Worm (Caenorhabditis elegans) whole organism, late embryonic: ENCODE data around the gene K06H7.1.

Experiments
- C08G9.2 ChIP-seq: sonication (generic microtip); optimal IDR thresholded peaks from 2 replicates; lab custom pipeline; 2016; ENCODE audit warnings: mild to moderate bottlenecking, missing genetic modification characterization, moderate library complexity, missing compliant biosample characterization
- C38D4.7 ChIP-seq: fragments of 200-800 bp; sonication (Bioruptor generic); optimal IDR thresholded peaks from 2 replicates; lab custom pipeline; 2018; ENCODE audit warnings: mild to moderate bottlenecking, missing genetic modification characterization, moderate library complexity, missing compliant biosample characterization
- F13H6.1 ChIP-seq: sonication (generic microtip); optimal IDR thresholded peaks from 2 replicates; lab custom pipeline; 2016; ENCODE audit warnings: missing genetic modification characterization, missing compliant biosample characterization
- K09A11.1 ChIP-seq: sonication (generic microtip); optimal IDR thresholded peaks from 2 replicates; lab custom pipeline; 2017; ENCODE audit warnings: antibody characterized with exemption, mild to moderate bottlenecking, missing genetic modification characterization, missing compliant biosample characterization; ENCODE audit not compliant: insufficient read depth
- T23F11.4 ChIP-seq: fragments of 200-800 bp; sonication (Bioruptor generic); optimal IDR thresholded peaks from 2 replicates; lab custom pipeline; 2018; ENCODE audit warnings: mild to moderate bottlenecking, missing genetic modification characterization, missing compliant biosample characterization
- ahr-1 ChIP-seq: sonication (generic microtip); optimal IDR thresholded peaks from 2 replicates; lab custom pipeline; 2016; ENCODE audit warnings: missing genetic modification characterization, missing compliant biosample characterization
- ama-1 ChIP-seq: fragments of 150-350 bp; optimal IDR thresholded peaks from 2 replicates; lab custom pipeline; 2014
- ceh-18 ChIP-seq: sonication (generic microtip); optimal IDR thresholded peaks from 2 replicates; lab custom pipeline; 2016; ENCODE audit warnings: missing genetic modification characterization, missing compliant biosample characterization
- ceh-2 ChIP-seq: sonication (generic microtip); optimal IDR thresholded peaks from 2 replicates; lab custom pipeline; 2016; ENCODE audit warnings: missing genotype, missing genetic modification characterization, missing compliant biosample characterization
- ceh-22 ChIP-seq: sonication (generic microtip); optimal IDR thresholded peaks from 2 replicates; lab custom pipeline; 2017; ENCODE audit warnings: missing biosample characterization, missing genetic modification characterization
- ceh-24 ChIP-seq: sonication (generic microtip); optimal IDR thresholded peaks from 2 replicates; lab custom pipeline; 2016; ENCODE audit warnings: mild to moderate bottlenecking, missing genetic modification characterization, missing compliant biosample characterization
- ceh-31 ChIP-seq: sonication (generic microtip); optimal IDR thresholded peaks from 2 replicates; lab custom pipeline; 2016; ENCODE audit warnings: missing genetic modification characterization, missing compliant biosample characterization
- ceh-34 ChIP-seq: sonication (generic microtip); optimal IDR thresholded peaks from 2 replicates; lab custom pipeline; 2016; ENCODE audit warnings: mild to moderate bottlenecking, missing genetic modification characterization, missing compliant biosample characterization
- ceh-45 ChIP-seq: fragments of 200-800 bp; sonication (Bioruptor generic); IDR thresholded peaks from 2 replicates; pipeline ENCODE4 v1.3.6; 2022; ENCODE audit warnings: missing genetic modification reagents, missing genetic modification characterization, missing compliant biosample characterization
- ceh-48 ChIP-seq: sonication (generic microtip); optimal IDR thresholded peaks from 2 replicates; lab custom pipeline; 2016; ENCODE audit warnings: missing genetic modification characterization, inconsistent platforms, missing compliant biosample characterization
- ceh-6 ChIP-seq: fragments of 200-800 bp; sonication (Bioruptor generic); optimal IDR thresholded peaks from 2 replicates; lab custom pipeline; 2018; ENCODE audit warnings: mild to moderate bottlenecking, missing genetic modification characterization, missing compliant biosample characterization
- ceh-9 ChIP-seq: sonication (generic microtip); optimal IDR thresholded peaks from 2 replicates; lab custom pipeline; 2016; ENCODE audit warnings: mild to moderate bottlenecking, missing genetic modification characterization, inconsistent platforms, missing compliant biosample characterization
- dmd-4 ChIP-seq: sonication (generic microtip); optimal IDR thresholded peaks from 2 replicates; lab custom pipeline; 2016; ENCODE audit warnings: borderline replicate concordance, missing genetic modification characterization, missing compliant biosample characterization
- dve-1 ChIP-seq: sonication (generic microtip); optimal IDR thresholded peaks from 2 replicates; lab custom pipeline; 2017; ENCODE audit warnings: antibody characterized with exemption, mild to moderate bottlenecking, missing genetic modification characterization, missing compliant biosample characterization
- elt-2 ChIP-seq: sonication (generic microtip); optimal IDR thresholded peaks from 2 replicates; lab custom pipeline; 2016; ENCODE audit warnings: missing genetic modification reagents, missing genetic modification characterization, missing compliant biosample characterization
- elt-4 ChIP-seq: sonication (generic microtip); optimal IDR thresholded peaks from 2 replicates; lab custom pipeline; 2016; ENCODE audit warnings: missing genetic modification characterization, missing compliant biosample characterization
- ets-4 ChIP-seq: sonication (generic microtip); optimal IDR thresholded peaks from 2 replicates; lab custom pipeline; 2016; ENCODE audit warnings: missing genetic modification characterization, missing compliant biosample characterization
- fax-1 ChIP-seq: sonication (generic microtip); optimal IDR thresholded peaks from 2 replicates; lab custom pipeline; 2016; ENCODE audit warnings: missing genotype, missing genetic modification characterization, missing compliant biosample characterization
- fkh-6 ChIP-seq: sonication (generic microtip); optimal IDR thresholded peaks from 2 replicates; lab custom pipeline; 2016; ENCODE audit warnings: missing genetic modification characterization, missing compliant biosample characterization
- gmeb-2 ChIP-seq: sonication (generic microtip); optimal IDR thresholded peaks from 2 replicates; lab custom pipeline; 2016; ENCODE audit warnings: missing genetic modification characterization, inconsistent platforms, missing compliant biosample characterization
- hlh-13 ChIP-seq: fragments of 200-800 bp; sonication (Bioruptor generic); optimal IDR thresholded peaks from 2 replicates; lab custom pipeline; 2018; ENCODE audit warnings: mild to moderate bottlenecking, missing genetic modification characterization, missing compliant biosample characterization
- hlh-15 ChIP-seq: sonication (generic microtip); optimal IDR thresholded peaks from 2 replicates; lab custom pipeline; 2016; ENCODE audit warnings: missing genetic modification characterization, missing compliant biosample characterization
- hlh-30 ChIP-seq: sonication (generic microtip); optimal IDR thresholded peaks from 2 replicates; lab custom pipeline; 2017; ENCODE audit warnings: antibody characterized with exemption, missing genetic modification characterization, missing compliant biosample characterization; ENCODE audit not compliant: insufficient read depth
- lim-6 ChIP-seq: sonication (generic microtip); optimal IDR thresholded peaks from 2 replicates; lab custom pipeline; 2016; ENCODE audit warnings: missing genetic modification characterization, missing compliant biosample characterization
- lin-11 ChIP-seq: fragments of 200-800 bp; sonication (Bioruptor generic); optimal IDR thresholded peaks from 2 replicates; lab custom pipeline; 2018; ENCODE audit warnings: mild to moderate bottlenecking, missing genetic modification characterization, missing compliant biosample characterization
- madf-2 ChIP-seq: sonication (generic microtip); optimal IDR thresholded peaks from 2 replicates; lab custom pipeline; 2017; ENCODE audit warnings: missing genetic modification characterization, missing compliant biosample characterization
- mec-3 ChIP-seq: sonication (generic microtip); optimal IDR thresholded peaks from 2 replicates; lab custom pipeline; 2016; ENCODE audit warnings: borderline replicate concordance, missing genetic modification characterization, missing compliant biosample characterization
- nfya-1 ChIP-seq: sonication (generic microtip); optimal IDR thresholded peaks from 2 replicates; lab custom pipeline; 2017; ENCODE audit warnings: missing genetic modification characterization, mild to moderate bottlenecking, missing compliant biosample characterization, antibody characterized with exemption, moderate library complexity
- npax-4 ChIP-seq: sonication (generic microtip); optimal IDR thresholded peaks from 2 replicates; lab custom pipeline; 2016; ENCODE audit warnings: missing genetic modification characterization, missing compliant biosample characterization
- odd-2 ChIP-seq: sonication (generic microtip); optimal IDR thresholded peaks from 2 replicates; lab custom pipeline; 2017; ENCODE audit warnings: antibody characterized with exemption, mild to moderate bottlenecking, missing genetic modification characterization, missing compliant biosample characterization
- pag-3 ChIP-seq: sonication (generic microtip); optimal IDR thresholded peaks from 2 replicates; lab custom pipeline; 2016; ENCODE audit warnings: missing compliant biosample characterization, missing genetic modification characterization, borderline replicate concordance
- pax-1 ChIP-seq: fragments of 150-350 bp; optimal IDR thresholded peaks from 2 replicates; lab custom pipeline; 2014; ENCODE audit warnings: missing biosample characterization, missing genetic modification characterization
- pha-2 ChIP-seq: sonication (generic microtip); optimal IDR thresholded peaks from 2 replicates; lab custom pipeline; 2017; ENCODE audit warnings: mild to moderate bottlenecking, missing genetic modification characterization, missing compliant biosample characterization
- pqm-1 ChIP-seq: sonication (generic microtip); optimal IDR thresholded peaks from 2 replicates; lab custom pipeline; 2016; ENCODE audit warnings: missing genetic modification characterization, missing compliant biosample characterization
- pros-1 ChIP-seq: fragments of 150-350 bp; optimal IDR thresholded peaks from 2 replicates; lab custom pipeline; 2014; ENCODE audit warnings: missing biosample characterization, missing genetic modification reagents, missing genetic modification characterization
- ref-2 ChIP-seq: sonication (generic microtip); optimal IDR thresholded peaks from 2 replicates; lab custom pipeline; 2016; ENCODE audit warnings: missing genetic modification characterization, missing compliant biosample characterization
- sdc-2 ChIP-seq: sonication (generic microtip); optimal IDR thresholded peaks from 2 replicates; lab custom pipeline; 2016; ENCODE audit warnings: missing genotype, missing genetic modification characterization, missing compliant biosample characterization
- syd-9 ChIP-seq: sonication (generic microtip); optimal IDR thresholded peaks from 2 replicates; lab custom pipeline; 2016; ENCODE audit warnings: mild to moderate bottlenecking, missing genetic modification characterization, moderate library complexity, missing compliant biosample characterization
- tbx-2 ChIP-seq: sonication (generic microtip); optimal IDR thresholded peaks from 2 replicates; lab custom pipeline; 2016; ENCODE audit warnings: missing genetic modification characterization, missing compliant biosample characterization
- tbx-7 ChIP-seq: sonication (generic microtip); optimal IDR thresholded peaks from 2 replicates; lab custom pipeline; 2016; ENCODE audit warnings: missing genotype, missing genetic modification characterization, missing compliant biosample characterization
- ttx-3 ChIP-seq: sonication (generic microtip); optimal IDR thresholded peaks from 2 replicates; lab custom pipeline; 2016; ENCODE audit warnings: missing genetic modification reagents, missing genetic modification characterization, missing compliant biosample characterization
- unc-3 ChIP-seq, 2 experiments: fragments of 200-800 bp in 1 of 2; sonication (Bioruptor generic) in 1 of 2; sonication (generic microtip) in 1 of 2; conservative IDR thresholded peaks in 1 of 2; optimal IDR thresholded peaks in 1 of 2; 2 replicates each; pipeline versions ENCODE4 v1.3.6 to Lab custom; 2016 to 2022; ENCODE audit warnings: missing compliant biosample characterization in 2 of 2, missing genetic modification characterization in 2 of 2, missing genetic modification reagents in 1 of 2
- ztf-16 ChIP-seq: sonication (generic microtip); optimal IDR thresholded peaks from 2 replicates; lab custom pipeline; 2017; ENCODE audit warnings: missing genetic modification characterization, missing compliant biosample characterization

The K06H7.1 gene

ce11 chrIII:8100960-8101359, 1.8 kb downstream of the K06H7.1 start, which contains the start of gene plk-1:
plk-1 (plus strand) TSS chrIII:8101348.
- no peak for TF ChIP-seq fax-1 (tag; lab: Kevin White, UChicago)
- no peak for TF ChIP-seq pax-1 (tag; lab: Kevin White, UChicago)
- peak; percentile 26 for TF ChIP-seq nfya-1
- TF ChIP-seq sdc-2 (tag; lab: Kevin White, UChicago), result no peak
- no peak for TF ChIP-seq pag-3
- TF ChIP-seq ztf-16, result no peak

DNA sequence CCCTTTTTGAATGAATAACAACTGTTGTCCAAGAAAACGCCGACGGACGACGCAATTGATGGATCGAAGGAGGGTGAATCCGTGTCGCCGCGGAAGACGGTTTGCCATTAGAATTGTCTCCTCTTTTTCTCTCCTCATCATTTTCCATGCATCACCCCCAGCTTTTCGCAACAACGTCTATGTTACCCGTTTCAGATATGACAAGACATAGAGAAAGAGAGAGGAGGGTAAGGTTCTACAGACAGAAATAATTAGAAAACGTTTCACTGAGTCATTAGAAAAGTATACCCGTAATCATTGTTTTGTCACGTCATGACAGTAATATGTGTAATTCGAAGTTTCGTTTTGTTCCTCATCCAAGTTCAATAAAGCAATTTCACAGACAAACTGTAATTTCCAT, 6.6 kb downstream of the K06H7.1 start:
- no peak for TF ChIP-seq C38D4.7 (GFP tag; lab: Kevin White, UChicago)
- TF ChIP-seq ceh-34, result no peak
- no peak for TF ChIP-seq ttx-3 (tag; lab: Kevin White, UChicago)
- TF ChIP-seq ceh-18 (tag; lab: Kevin White, UChicago), result no peak
- TF ChIP-seq lin-11 (tag; lab: Kevin White, UChicago), result no peak
- TF ChIP-seq ceh-45 (GFP tag; lab: Robert Waterston, UW), result no peak
- no peak for TF ChIP-seq T23F11.4 (GFP tag; lab: Kevin White, UChicago)
- TF ChIP-seq ceh-48, result no peak
- no peak for TF ChIP-seq ceh-2 (tag; lab: Kevin White, UChicago)
- no peak for TF ChIP-seq C08G9.2 (tag; lab: Kevin White, UChicago)
- no peak for TF ChIP-seq sdc-2 (tag; lab: Kevin White, UChicago)
- no peak for TF ChIP-seq ref-2 (tag; lab: Kevin White, UChicago)
- no peak for TF ChIP-seq ahr-1 (tag; lab: Kevin White, UChicago)
- no peak for TF ChIP-seq ceh-9 (tag; lab: Kevin White, UChicago)

DNA sequence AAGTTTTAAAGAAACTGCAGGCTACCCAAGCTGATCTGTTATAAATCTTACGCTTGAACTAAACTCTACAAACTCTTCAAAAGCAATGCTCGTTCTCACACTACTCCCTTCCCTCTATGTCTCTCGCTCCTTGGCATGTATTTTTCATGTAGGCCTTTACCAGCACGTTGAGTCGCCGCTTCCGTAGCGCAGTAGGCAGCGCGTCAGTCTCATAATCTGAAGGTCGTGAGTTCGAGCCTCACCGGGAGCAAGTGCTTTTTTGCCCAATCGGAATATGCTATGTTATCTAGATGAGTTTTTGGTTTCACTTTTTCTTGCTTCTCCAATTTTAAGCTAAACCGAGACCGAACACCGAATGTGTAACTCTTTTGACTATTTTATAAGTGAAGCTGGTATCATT, 7.4 kb downstream of the K06H7.1 start:
- TF ChIP-seq tbx-2, result peak; percentile 76
- peak; percentile 34 for TF ChIP-seq pros-1 (tag; lab: Kevin White, UChicago)
- TF ChIP-seq C38D4.7 (GFP tag; lab: Kevin White, UChicago), result peak; percentile 76
- peak; percentile 40 for TF ChIP-seq odd-2 (tag; lab: Kevin White, UChicago)
- TF ChIP-seq elt-4, result no peak
- no peak for TF ChIP-seq pqm-1 (tag; lab: Kevin White, UChicago)
- peak; percentile 65 for TF ChIP-seq madf-2 (tag; lab: Kevin White, UChicago)
- TF ChIP-seq F13H6.1, result peak; percentile 53
- TF ChIP-seq ceh-31 (tag; lab: Kevin White, UChicago), result peak; percentile 33
- TF ChIP-seq elt-2, result peak; percentile 71
- TF ChIP-seq unc-3 (GFP tag; conservative IDR thresholded peaks at IDR 0.05; lab: Robert Waterston, UW), result 0 out of 2 replicates have a peak, but pooled peaks have one; percentile 42
- TF ChIP-seq unc-3 (tag; optimal IDR thresholded peaks at IDR 0.05; lab: Kevin White, UChicago), result peak; percentile 56
- peak; percentile 32 for TF ChIP-seq tbx-7 (tag; lab: Kevin White, UChicago)
- TF ChIP-seq ceh-6 (GFP tag; lab: Kevin White, UChicago), result peak; percentile 74
- no peak for TF ChIP-seq pax-1 (tag; lab: Kevin White, UChicago)
- no peak for TF ChIP-seq hlh-30 (tag; lab: Kevin White, UChicago)
- peak; percentile 49 for TF ChIP-seq syd-9
- peak; percentile 41 for TF ChIP-seq ref-2 (tag; lab: Kevin White, UChicago)
- peak; percentile 62 for TF ChIP-seq pha-2 (tag; lab: Kevin White, UChicago)
- no peak for TF ChIP-seq ama-1 (lab: Kevin White, UChicago)
- no peak for TF ChIP-seq dve-1 (tag; lab: Kevin White, UChicago)
- peak; percentile 1 for TF ChIP-seq hlh-15 (tag; lab: Kevin White, UChicago)
- TF ChIP-seq gmeb-2, result peak; percentile 53
- peak; percentile 70 for TF ChIP-seq fkh-6 (tag; lab: Kevin White, UChicago)
- peak; percentile 70 for TF ChIP-seq sdc-2 (tag; lab: Kevin White, UChicago)
- peak; percentile 73 for TF ChIP-seq ceh-18 (tag; lab: Kevin White, UChicago)
- no peak for TF ChIP-seq ceh-22 (tag; lab: Kevin White, UChicago)
- peak; percentile 40 for TF ChIP-seq dmd-4 (tag; lab: Kevin White, UChicago)
- TF ChIP-seq mec-3 (tag; lab: Kevin White, UChicago), result no peak
- no peak for TF ChIP-seq ets-4 (tag; lab: Kevin White, UChicago)
- peak; percentile 41 for TF ChIP-seq nfya-1
- peak; percentile 69 for TF ChIP-seq hlh-13 (GFP tag; lab: Kevin White, UChicago)
- TF ChIP-seq npax-4 (tag; lab: Kevin White, UChicago), result peak; percentile 51
- peak; percentile 72 for TF ChIP-seq C08G9.2 (tag; lab: Kevin White, UChicago)
- TF ChIP-seq ceh-45 (GFP tag; lab: Robert Waterston, UW), result peak; percentile 86
- peak; percentile 53 for TF ChIP-seq K09A11.1
- no peak for TF ChIP-seq lim-6 (tag; lab: Kevin White, UChicago)
- peak; percentile 35 for TF ChIP-seq ceh-24 (tag; lab: Kevin White, UChicago)
